Fruit fly (Drosophila melanogaster) whole organism, wandering third instar larva: ENCODE data around the gene edin.

Experiments used
- Abd-B ChIP-seq: fragments of >200 bp; optimal IDR thresholded peaks from 2 replicates; lab custom pipeline; 2017; ENCODE audit warnings: missing biosample characterization, missing genetic modification characterization
- CG32264 ChIP-seq: fragments of 200-800 bp; sonication (Bioruptor generic); optimal IDR thresholded peaks from 2 replicates; lab custom pipeline; 2016; ENCODE audit warnings: missing biosample characterization, missing genetic modification characterization
- CG9705 ChIP-seq: fragments of 200-800 bp; sonication (Bioruptor generic); optimal IDR thresholded peaks from 2 replicates; lab custom pipeline; 2018; ENCODE audit warnings: missing biosample characterization, mild to moderate bottlenecking, missing genetic modification characterization
- CrebA ChIP-seq: fragments of 200-800 bp; sonication (Bioruptor generic); optimal IDR thresholded peaks from 2 replicates; lab custom pipeline; 2016; ENCODE audit warnings: missing biosample characterization, mild to moderate bottlenecking, missing genetic modification characterization, borderline replicate concordance
- Dfd ChIP-seq: fragments of >200 bp; optimal IDR thresholded peaks from 2 replicates; lab custom pipeline; 2017; ENCODE audit warnings: missing biosample characterization, missing genetic modification characterization
- Dif ChIP-seq: fragments of 200-275, 200-300 bp; sonication (Bioruptor generic); optimal IDR thresholded peaks from 2 replicates; lab custom pipeline; 2018; ENCODE audit warnings: missing biosample characterization, missing genetic modification characterization; ENCODE audit not compliant: partially characterized antibody
- GATAd ChIP-seq: sonication (Bioruptor generic); optimal IDR thresholded peaks from 2 replicates; lab custom pipeline; 2016; ENCODE audit warnings: missing biosample characterization, missing genetic modification characterization
- HLH106 ChIP-seq: fragments of 200-800 bp; optimal IDR thresholded peaks from 3 replicates; lab custom pipeline; 2019; ENCODE audit warnings: missing biosample characterization, mild to moderate bottlenecking, missing genetic modification characterization, moderate library complexity
- Hnf4 ChIP-seq: fragments of 200-800 bp; sonication (Bioruptor generic); optimal IDR thresholded peaks from 2 replicates; lab custom pipeline; 2016; ENCODE audit warnings: missing biosample characterization, mild to moderate bottlenecking, missing genetic modification characterization
- Hr78 ChIP-seq: fragments of >200 bp; optimal IDR thresholded peaks from 2 replicates; lab custom pipeline; 2017; ENCODE audit warnings: missing biosample characterization, missing genetic modification characterization
- Hr83 ChIP-seq: fragments of 200-300 bp; sonication (Bioruptor generic); optimal IDR thresholded peaks from 2 replicates; lab custom pipeline; 2016; ENCODE audit warnings: missing biosample characterization, mild to moderate bottlenecking, missing genetic modification characterization, moderate library complexity; ENCODE audit not compliant: poor library complexity, severe bottlenecking
- Jra ChIP-seq: sonication (Bioruptor generic); optimal IDR thresholded peaks from 2 replicates; lab custom pipeline; 2016; ENCODE audit warnings: missing biosample characterization, missing genetic modification characterization
- Mio ChIP-seq: sonication (Bioruptor generic); optimal IDR thresholded peaks from 2 replicates; lab custom pipeline; 2016; ENCODE audit warnings: missing biosample characterization, missing genetic modification characterization
- Myc ChIP-seq: fragments of >200 bp; optimal IDR thresholded peaks from 2 replicates; lab custom pipeline; 2017
- N ChIP-seq: fragments of >200 bp; optimal IDR thresholded peaks from 2 replicates; lab custom pipeline; 2018; ENCODE audit warnings: missing biosample characterization, missing external identifiers, missing genetic modification characterization
- OdsH ChIP-seq: fragments of 200-800 bp; sonication (Bioruptor generic); optimal IDR thresholded peaks from 2 replicates; lab custom pipeline; 2016; ENCODE audit warnings: missing biosample characterization, mild to moderate bottlenecking, missing genetic modification characterization
- Rel ChIP-seq, 2 experiments: fragments of 200-800 bp; sonication (Bioruptor generic) in 1 of 2; optimal IDR thresholded peaks; 2 replicates in 1 of 2; 3 replicates in 1 of 2; lab custom pipeline; 2016 to 2019; ENCODE audit warnings: mild to moderate bottlenecking in 2 of 2, missing biosample characterization in 2 of 2, missing genetic modification characterization in 2 of 2, moderate library complexity in 1 of 2
- Sp1 ChIP-seq: fragments of 200-800 bp; sonication (Bioruptor generic); optimal IDR thresholded peaks from 3 replicates; lab custom pipeline; 2019; ENCODE audit warnings: missing biosample characterization, mild to moderate bottlenecking, missing genetic modification characterization, moderate library complexity
- Vsx2 ChIP-seq: fragments of 200-300, 225-300 bp; sonication (Bioruptor generic); optimal IDR thresholded peaks from 2 replicates; lab custom pipeline; 2018; ENCODE audit warnings: missing biosample characterization, missing genetic modification characterization; ENCODE audit not compliant: partially characterized antibody
- br ChIP-seq: fragments of 200-800 bp; sonication (Bioruptor generic); optimal IDR thresholded peaks from 2 replicates; lab custom pipeline; 2016; ENCODE audit warnings: missing biosample characterization, missing genetic modification characterization
- brk ChIP-seq: fragments of 200-800 bp; sonication (Bioruptor generic); optimal IDR thresholded peaks from 2 replicates; lab custom pipeline; 2016; ENCODE audit warnings: missing biosample characterization, mild to moderate bottlenecking, missing genetic modification characterization
- dl ChIP-seq, 2 experiments: fragments of 175-275, 200-275 bp in 1 of 2; fragments of 200-275 bp in 1 of 2; sonication (Bioruptor generic); optimal IDR thresholded peaks; lab custom pipeline; 2018; ENCODE audit warnings: mild to moderate bottlenecking in 2 of 2, missing biosample characterization in 2 of 2, missing genetic modification characterization in 2 of 2, moderate library complexity in 2 of 2; ENCODE audit not compliant: partially characterized antibody in 2 of 2, insufficient read depth in 1 of 2
- dmrt93B ChIP-seq: fragments of 200-800 bp; sonication (Bioruptor generic); optimal IDR thresholded peaks from 2 replicates; lab custom pipeline; 2018; ENCODE audit warnings: missing biosample characterization, mild to moderate bottlenecking, missing genetic modification characterization
- dsf ChIP-seq: sonication (Bioruptor generic); optimal IDR thresholded peaks from 2 replicates; lab custom pipeline; 2016; ENCODE audit warnings: missing biosample characterization, missing genetic modification characterization, borderline replicate concordance
- ey ChIP-seq: fragments of 200-800 bp; sonication (Bioruptor generic); optimal IDR thresholded peaks from 2 replicates; lab custom pipeline; 2016; ENCODE audit warnings: missing biosample characterization, missing genetic modification characterization
- foxo ChIP-seq, 2 experiments: fragments of 200-800 bp; sonication (Bioruptor generic); optimal IDR thresholded peaks; 2 replicates in 1 of 2; 3 replicates in 1 of 2; lab custom pipeline; 2016 to 2017; ENCODE audit warnings: missing biosample characterization in 2 of 2, missing genetic modification characterization in 2 of 2
- fru ChIP-seq: fragments of 200-800 bp; sonication (Bioruptor generic); optimal IDR thresholded peaks from 3 replicates; lab custom pipeline; 2016; ENCODE audit warnings: missing biosample characterization, mild to moderate bottlenecking, missing genetic modification characterization
- h ChIP-seq: fragments of 200-800 bp; sonication (Bioruptor generic); optimal IDR thresholded peaks from 3 replicates; lab custom pipeline; 2016; ENCODE audit warnings: missing biosample characterization, mild to moderate bottlenecking, missing genetic modification characterization
- jim ChIP-seq: fragments of 175-275, 200-325 bp; sonication (Bioruptor generic); optimal IDR thresholded peaks from 2 replicates; lab custom pipeline; 2016; ENCODE audit warnings: missing biosample characterization, mild to moderate bottlenecking, missing genetic modification characterization
- lola ChIP-seq: fragments of >200 bp; optimal IDR thresholded peaks from 2 replicates; lab custom pipeline; 2017; ENCODE audit warnings: missing biosample characterization, missing genetic modification characterization
- pan ChIP-seq: fragments of >200 bp; optimal IDR thresholded peaks from 2 replicates; lab custom pipeline; 2017
- psq ChIP-seq: fragments of 200-800 bp; sonication (Bioruptor generic); optimal IDR thresholded peaks from 3 replicates; lab custom pipeline; 2017; ENCODE audit warnings: missing biosample characterization, mild to moderate bottlenecking, missing genetic modification characterization, moderate library complexity
- rgr ChIP-seq: fragments of 200-800 bp; sonication (Bioruptor generic); optimal IDR thresholded peaks from 3 replicates; lab custom pipeline; 2016; ENCODE audit warnings: missing biosample characterization, mild to moderate bottlenecking, missing genetic modification characterization
- sage ChIP-seq: fragments of 200-800 bp; sonication (Bioruptor generic); optimal IDR thresholded peaks from 2 replicates; lab custom pipeline; 2016; ENCODE audit warnings: missing biosample characterization, mild to moderate bottlenecking, missing genetic modification characterization
- sv ChIP-seq: fragments of 200-800 bp; sonication (Bioruptor generic); optimal IDR thresholded peaks from 3 replicates; lab custom pipeline; 2016; ENCODE audit warnings: missing biosample characterization, missing genetic modification characterization
- tai ChIP-seq: sonication (Bioruptor generic); optimal IDR thresholded peaks from 2 replicates; lab custom pipeline; 2016; ENCODE audit warnings: missing biosample characterization, missing genetic modification characterization
- usp ChIP-seq: fragments of >200 bp; optimal IDR thresholded peaks from 2 replicates; lab custom pipeline; 2017; ENCODE audit warnings: missing biosample characterization, missing genetic modification characterization
- woc ChIP-seq: sonication (Bioruptor generic); optimal IDR thresholded peaks from 2 replicates; lab custom pipeline; 2016; ENCODE audit warnings: missing biosample characterization, mild to moderate bottlenecking, missing genetic modification characterization

Gene edin

DNA sequence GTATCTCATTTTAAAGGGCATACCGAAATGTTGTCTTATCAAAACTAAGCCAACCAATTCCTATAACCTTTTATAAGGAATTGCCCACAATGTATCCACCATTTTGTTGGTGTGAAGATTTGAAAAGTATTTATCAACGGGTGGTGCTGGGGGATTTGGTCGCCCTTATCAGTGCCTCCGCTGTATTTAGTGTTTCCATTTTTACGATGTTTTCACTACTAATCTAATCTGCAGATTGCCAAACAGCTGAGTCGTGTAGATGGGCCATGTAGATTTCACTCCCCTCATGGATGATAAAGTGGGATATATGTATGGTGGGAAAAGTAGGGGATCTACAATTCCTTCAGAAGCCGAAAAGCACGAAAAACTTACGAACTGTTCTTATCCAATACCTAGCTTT, 36.7 kb downstream of the edin start:
- no peak for TF ChIP-seq woc (GFP tag; lab: Kevin White, UChicago)
- TF ChIP-seq Rel (GFP tag; optimal IDR thresholded peaks at IDR 0.05; lab: Kevin White, UChicago), result no peak
- TF ChIP-seq Rel (tag; optimal IDR thresholded peaks at IDR 0.05; lab: Kevin White, UChicago), result peak; percentile 96

DNA sequence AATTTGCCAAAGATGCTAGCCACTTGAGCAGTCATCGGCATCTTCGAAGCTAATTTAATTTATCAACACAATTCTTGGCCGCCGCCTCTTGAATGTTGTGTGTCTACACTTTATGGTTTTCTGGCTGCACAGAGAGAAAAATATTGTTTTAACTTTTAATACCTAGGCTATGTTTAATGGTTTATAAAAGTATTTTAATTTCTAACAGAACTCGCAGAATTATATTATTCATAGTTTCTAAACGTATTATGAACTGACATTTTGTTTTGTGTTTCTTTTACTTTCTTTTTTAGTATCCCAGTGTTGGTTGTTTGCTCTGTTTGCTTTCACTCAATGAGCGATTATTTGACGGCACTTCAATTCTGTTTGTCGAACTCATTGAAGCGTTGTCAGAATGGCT, 37.5 kb downstream of the edin start:
- TF ChIP-seq pan, result no peak
- TF ChIP-seq foxo (GFP tag; optimal IDR thresholded peaks at IDR 0.05; lab: Kevin White, UChicago), result peak in 1 of 2 experiments; percentile 26
- TF ChIP-seq Hr78, result no peak
- no peak for TF ChIP-seq HLH106
- TF ChIP-seq brk, result no peak
- TF ChIP-seq rgr, result peak; percentile 21
- no peak for TF ChIP-seq Abd-B (GFP tag; lab: Kevin White, UChicago)

DNA sequence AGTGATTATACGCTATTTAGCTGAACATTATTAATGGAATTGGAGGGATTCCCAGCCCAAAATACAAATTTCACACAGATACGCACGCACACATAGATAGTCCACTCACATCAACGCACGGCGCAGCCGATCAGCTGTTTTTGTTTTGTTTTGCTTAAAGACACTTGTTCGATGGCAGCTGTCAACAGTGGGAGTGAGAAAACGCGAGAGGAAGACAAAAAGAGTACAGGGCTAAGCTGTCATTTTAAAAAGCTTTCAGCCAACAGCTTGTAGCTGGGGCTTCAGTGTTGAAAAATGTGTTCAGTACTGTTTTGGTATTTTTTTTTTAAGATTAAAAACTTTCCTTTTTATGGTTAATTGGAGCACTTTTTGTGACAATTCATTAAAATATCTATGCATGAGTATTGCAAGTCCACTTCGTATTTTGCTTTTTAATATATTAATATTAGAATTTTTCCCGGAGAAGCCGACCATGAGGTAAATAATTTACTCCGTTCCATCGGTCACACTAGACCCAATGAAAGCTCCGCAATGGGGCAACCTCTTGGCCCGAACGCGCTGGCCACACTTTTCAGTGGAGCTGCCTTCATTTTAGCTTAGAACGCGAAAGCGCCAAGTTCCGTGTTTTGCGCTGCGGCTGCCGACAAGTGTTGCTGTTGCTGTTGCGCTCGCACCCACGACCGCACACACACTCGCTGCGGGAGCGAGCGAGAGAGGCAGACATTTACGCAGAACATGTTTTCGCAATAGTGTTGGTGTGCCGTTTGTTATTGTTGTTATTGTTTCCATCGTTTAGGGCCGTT, 38.4 kb downstream of the edin start:
- TF ChIP-seq CG32264 (GFP tag; lab: Kevin White, UChicago), result no peak
- peak; percentile 85 for TF ChIP-seq Dif (GFP tag; lab: Kevin White, UChicago)
- TF ChIP-seq N (GFP tag; lab: Kevin White, UChicago), result no peak
- peak; percentile 22 for TF ChIP-seq dmrt93B (GFP tag; lab: Kevin White, UChicago)
- peak; percentile 26 for TF ChIP-seq Vsx2 (GFP tag; lab: Kevin White, UChicago)
- TF ChIP-seq Hnf4 (GFP tag; lab: Kevin White, UChicago), result peak; percentile 56
- TF ChIP-seq dl (GFP tag; optimal IDR thresholded peaks at IDR 0.05; lab: Kevin White, UChicago; ENCODE audit: insufficient read depth in 1 of 2, partially characterized antibody in 2 of 2), result peak; percentile 19 to 45
- TF ChIP-seq Sp1 (GFP tag; lab: Kevin White, UChicago), result peak; percentile 53
- no peak for TF ChIP-seq Hr78
- TF ChIP-seq HLH106, result peak; percentile 65
- no peak for TF ChIP-seq usp
- TF ChIP-seq brk, result peak; percentile 85
- no peak for TF ChIP-seq Dfd (GFP tag; lab: Kevin White, UChicago)
- TF ChIP-seq pan, result no peak
- peak; percentile 76 for TF ChIP-seq rgr
- TF ChIP-seq CG9705, result no peak
- TF ChIP-seq h (GFP tag; lab: Kevin White, UChicago), result peak; percentile 81
- no peak for TF ChIP-seq lola
- TF ChIP-seq OdsH, result peak; percentile 64
- TF ChIP-seq ey (GFP tag; lab: Kevin White, UChicago), result peak; percentile 72
- peak; percentile 74 for TF ChIP-seq fru (GFP tag; lab: Kevin White, UChicago)
- TF ChIP-seq CrebA (GFP tag; lab: Kevin White, UChicago), result no peak
- TF ChIP-seq tai (GFP tag; lab: Kevin White, UChicago), result peak; percentile 79
- TF ChIP-seq br (GFP tag; lab: Kevin White, UChicago), result peak; percentile 62
- TF ChIP-seq psq (GFP tag; lab: Kevin White, UChicago), result peak; percentile 92
- TF ChIP-seq jim (GFP tag; lab: Kevin White, UChicago), result no peak
- TF ChIP-seq Rel (GFP tag; optimal IDR thresholded peaks at IDR 0.05; lab: Kevin White, UChicago), result no peak
- peak; percentile 99 for TF ChIP-seq Rel (tag; optimal IDR thresholded peaks at IDR 0.05; lab: Kevin White, UChicago)
- peak; percentile 65 for TF ChIP-seq sage
- TF ChIP-seq Jra (GFP tag; lab: Kevin White, UChicago), result peak; percentile 55
- no peak for TF ChIP-seq Mio (GFP tag; lab: Kevin White, UChicago)
- peak in 1 of 2 experiments; percentile 84 for TF ChIP-seq foxo (GFP tag; optimal IDR thresholded peaks at IDR 0.05; lab: Kevin White, UChicago)
- TF ChIP-seq woc (GFP tag; lab: Kevin White, UChicago), result peak; percentile 26
- TF ChIP-seq Hr83 (GFP tag; lab: Kevin White, UChicago), result peak; percentile 83
- peak; percentile 27 for TF ChIP-seq Myc
- TF ChIP-seq Abd-B (GFP tag; lab: Kevin White, UChicago), result no peak
- peak; percentile 43 for TF ChIP-seq dsf (GFP tag; lab: Kevin White, UChicago)
- no peak for TF ChIP-seq GATAd (GFP tag; lab: Kevin White, UChicago)
- peak; percentile 41 for TF ChIP-seq sv (GFP tag; lab: Kevin White, UChicago)
